Worm (Caenorhabditis elegans) whole organism, young adult: ENCODE measurements around the gene F18E9.1.
A peak's percentile ranks its signal among the peaks of the same experiment; 100 is the strongest.

Experiments used
- B0035.1 ChIP-seq: sonication (generic microtip); optimal IDR thresholded peaks from 2 replicates; lab custom pipeline; 2016; ENCODE audit warnings: missing genetic modification characterization, mild to moderate bottlenecking, missing compliant biosample characterization, missing genotype, missing genetic modification reagents
- B0261.1 ChIP-seq: sonication (generic microtip); optimal IDR thresholded peaks from 2 replicates; lab custom pipeline; 2016; ENCODE audit warnings: mild to moderate bottlenecking, missing genetic modification characterization, moderate library complexity, missing compliant biosample characterization
- F23B12.7 ChIP-seq: sonication (generic microtip); optimal IDR thresholded peaks from 2 replicates; lab custom pipeline; 2017; ENCODE audit warnings: missing genetic modification characterization, mild to moderate bottlenecking, missing compliant biosample characterization, antibody characterized with exemption, moderate library complexity; ENCODE audit not compliant: insufficient read depth
- F39B2.1 ChIP-seq: fragments of 200-800 bp; sonication (Bioruptor generic); IDR thresholded peaks from 2 replicates; pipeline ENCODE4 v1.3.6; 2022; ENCODE audit warnings: missing genetic modification reagents, missing genetic modification characterization, missing compliant biosample characterization
- F57A8.1 ChIP-seq: fragments of 200-800 bp; sonication (Bioruptor generic); optimal IDR thresholded peaks from 2 replicates; lab custom pipeline; 2018; ENCODE audit warnings: mild to moderate bottlenecking, missing genetic modification characterization, moderate library complexity, missing compliant biosample characterization
- K12H6.12 ChIP-seq: fragments of 200-800 bp; sonication (Bioruptor generic); optimal IDR thresholded peaks from 2 replicates; lab custom pipeline; 2018; ENCODE audit warnings: mild to moderate bottlenecking, missing genetic modification characterization, missing compliant biosample characterization
- T26A5.8 ChIP-seq: sonication (generic microtip); optimal IDR thresholded peaks from 2 replicates; lab custom pipeline; 2016; ENCODE audit warnings: missing genetic modification characterization, missing compliant biosample characterization
- Y53F4B.3 ChIP-seq: fragments of 200-800 bp; sonication (Bioruptor generic); IDR thresholded peaks from 2 replicates; pipeline ENCODE4 v1.3.6; 2022; ENCODE audit warnings: missing genetic modification reagents, missing genetic modification characterization, missing compliant biosample characterization
- Y56A3A.18 ChIP-seq: fragments of 200-800 bp; sonication (Bioruptor generic); IDR thresholded peaks from 2 replicates; pipeline ENCODE4 v1.3.6; 2022; ENCODE audit warnings: missing genetic modification reagents, missing genetic modification characterization, missing compliant biosample characterization
- Y79H2A.3 ChIP-seq: fragments of 200-800 bp; sonication (Bioruptor generic); conservative IDR thresholded peaks from 2 replicates; pipeline ENCODE4 v1.3.6; 2022; ENCODE audit warnings: missing genetic modification reagents, missing genetic modification characterization, missing compliant biosample characterization
- ZK185.1 ChIP-seq: sonication (generic microtip); optimal IDR thresholded peaks from 2 replicates; lab custom pipeline; 2016; ENCODE audit warnings: mild to moderate bottlenecking, missing genetic modification characterization, missing compliant biosample characterization; ENCODE audit not compliant: poor library complexity, severe bottlenecking
- akir-1 ChIP-seq: fragments of 200-800 bp; sonication (Bioruptor generic); optimal IDR thresholded peaks from 2 replicates; lab custom pipeline; 2018; ENCODE audit warnings: mild to moderate bottlenecking, missing genetic modification characterization, moderate library complexity, missing compliant biosample characterization
- aptf-3 ChIP-seq: fragments of 200-800 bp; sonication (Bioruptor generic); IDR thresholded peaks from 2 replicates; pipeline ENCODE4 v1.3.6; 2022; ENCODE audit warnings: missing genetic modification characterization, missing compliant biosample characterization
- atf-7 ChIP-seq: sonication (generic microtip); optimal IDR thresholded peaks from 2 replicates; lab custom pipeline; 2017; ENCODE audit warnings: mild to moderate bottlenecking, missing genetic modification characterization, missing compliant biosample characterization
- bed-1 ChIP-seq: fragments of 200-800 bp; sonication (Bioruptor generic); IDR thresholded peaks from 2 replicates; pipeline ENCODE4 v1.3.6; 2022; ENCODE audit warnings: missing genetic modification reagents, missing genetic modification characterization, missing compliant biosample characterization
- bed-2 ChIP-seq: fragments of 200-800 bp; sonication (Bioruptor generic); IDR thresholded peaks from 2 replicates; pipeline ENCODE4 v1.3.6; 2022; ENCODE audit warnings: missing genetic modification reagents, missing genetic modification characterization, missing compliant biosample characterization
- cebp-1 ChIP-seq, 2 experiments: fragments of 200-800 bp in 1 of 2; sonication (Bioruptor generic) in 1 of 2; sonication (generic microtip) in 1 of 2; IDR thresholded peaks in 1 of 2; optimal IDR thresholded peaks in 1 of 2; 2 replicates each; pipeline versions ENCODE4 v1.3.6 to Lab custom; 2017 to 2022; ENCODE audit warnings: missing compliant biosample characterization in 2 of 2, missing genetic modification characterization in 2 of 2, mild to moderate bottlenecking in 1 of 2, missing genetic modification reagents in 1 of 2, moderate library complexity in 1 of 2
- cebp-2 ChIP-seq: fragments of 200-800 bp; sonication (Bioruptor generic); IDR thresholded peaks from 2 replicates; pipeline ENCODE4 v1.3.6; 2022; ENCODE audit warnings: missing genetic modification characterization, missing compliant biosample characterization
- ceh-100 ChIP-seq: fragments of 200-800 bp; sonication (Bioruptor generic); IDR thresholded peaks from 2 replicates; pipeline ENCODE4 v1.3.6; 2022; ENCODE audit warnings: missing genetic modification reagents, missing genetic modification characterization, missing compliant biosample characterization
- ceh-79 ChIP-seq: sonication (generic microtip); optimal IDR thresholded peaks from 2 replicates; lab custom pipeline; 2017; ENCODE audit warnings: mild to moderate bottlenecking, missing genetic modification characterization, missing compliant biosample characterization
- efl-1 ChIP-seq: fragments of 150-350 bp; optimal IDR thresholded peaks from 2 replicates; lab custom pipeline; 2014; ENCODE audit warnings: missing biosample characterization, missing genetic modification reagents, missing genetic modification characterization
- ets-4 ChIP-seq: fragments of 200-800 bp; sonication (Bioruptor generic); optimal IDR thresholded peaks from 2 replicates; lab custom pipeline; 2018; ENCODE audit warnings: mild to moderate bottlenecking, missing genetic modification characterization, missing compliant biosample characterization
- gei-17 ChIP-seq: fragments of 200-800 bp; sonication (Bioruptor generic); optimal IDR thresholded peaks from 2 replicates; lab custom pipeline; 2018; ENCODE audit warnings: mild to moderate bottlenecking, missing genetic modification characterization, missing compliant biosample characterization
- hmg-1.2 ChIP-seq: fragments of 200-800 bp; sonication (Bioruptor generic); IDR thresholded peaks from 2 replicates; pipeline ENCODE4 v1.3.6; 2022; ENCODE audit warnings: missing genetic modification reagents, missing genetic modification characterization, missing compliant biosample characterization
- lsl-1 ChIP-seq: fragments of 200-800 bp; sonication (Bioruptor generic); optimal IDR thresholded peaks from 2 replicates; lab custom pipeline; 2018; ENCODE audit warnings: mild to moderate bottlenecking, missing genetic modification characterization, moderate library complexity, missing compliant biosample characterization
- lsy-27 ChIP-seq: sonication (generic microtip); optimal IDR thresholded peaks from 2 replicates; lab custom pipeline; 2017; ENCODE audit warnings: missing genetic modification characterization, mild to moderate bottlenecking, missing compliant biosample characterization, antibody characterized with exemption, missing genotype, borderline replicate concordance; ENCODE audit not compliant: insufficient read depth
- mel-28 ChIP-seq: sonication (generic microtip); optimal IDR thresholded peaks from 2 replicates; lab custom pipeline; 2016; ENCODE audit warnings: borderline replicate concordance, mild to moderate bottlenecking, missing genetic modification characterization, missing compliant biosample characterization
- mes-4 ChIP-seq: sonication (generic microtip); optimal IDR thresholded peaks from 2 replicates; lab custom pipeline; 2016; ENCODE audit warnings: missing genotype, missing genetic modification characterization, missing compliant biosample characterization
- nfya-2 ChIP-seq: fragments of 200-800 bp; sonication (Bioruptor generic); IDR thresholded peaks from 2 replicates; pipeline ENCODE4 v1.3.6; 2022; ENCODE audit warnings: missing genetic modification reagents, missing genetic modification characterization, missing compliant biosample characterization
- nhr-120 ChIP-seq: fragments of 200-800 bp; sonication (Bioruptor generic); IDR thresholded peaks from 2 replicates; pipeline ENCODE4 v1.3.6; 2022; ENCODE audit warnings: missing genetic modification characterization, missing compliant biosample characterization
- pha-4 ChIP-seq: fragments of 150-350 bp; sonication (generic microtip); optimal IDR thresholded peaks from 2 replicates; lab custom pipeline; 2014; ENCODE audit warnings: missing biosample characterization, missing genetic modification reagents, missing genetic modification characterization
- rec-8 ChIP-seq, 2 experiments: sonication (generic microtip); optimal IDR thresholded peaks; 2 replicates each; lab custom pipeline; 2016; ENCODE audit warnings: mild to moderate bottlenecking in 2 of 2, missing genetic modification characterization in 2 of 2, missing genetic modification reagents in 2 of 2, missing genotype in 2 of 2, missing biosample characterization in 1 of 2, missing compliant biosample characterization in 1 of 2, moderate library complexity in 1 of 2
- somi-1 ChIP-seq: fragments of 200-800 bp; sonication (Bioruptor generic); optimal IDR thresholded peaks from 2 replicates; lab custom pipeline; 2018; ENCODE audit warnings: mild to moderate bottlenecking, missing genetic modification characterization, missing compliant biosample characterization
- sptf-2 ChIP-seq: fragments of 200-800 bp; sonication (Bioruptor generic); optimal IDR thresholded peaks from 2 replicates; lab custom pipeline; 2018; ENCODE audit warnings: mild to moderate bottlenecking, missing genetic modification characterization, missing compliant biosample characterization
- unc-62 ChIP-seq: fragments of 150-350 bp; optimal IDR thresholded peaks from 2 replicates; lab custom pipeline; 2014; ENCODE audit warnings: missing biosample characterization, missing genetic modification reagents, missing genetic modification characterization
- ztf-28 ChIP-seq: fragments of 200-800 bp; sonication (Bioruptor generic); IDR thresholded peaks from 2 replicates; pipeline ENCODE4 v1.3.6; 2022; ENCODE audit warnings: missing genetic modification reagents, missing genetic modification characterization, missing compliant biosample characterization
- ztf-3 ChIP-seq: fragments of 200-800 bp; sonication (Bioruptor generic); optimal IDR thresholded peaks from 2 replicates; lab custom pipeline; 2018; ENCODE audit warnings: mild to moderate bottlenecking, missing genetic modification characterization, missing compliant biosample characterization
- ztf-6 ChIP-seq: fragments of 200-800 bp; sonication (Bioruptor generic); IDR thresholded peaks from 2 replicates; pipeline ENCODE4 v1.3.6; 2022; ENCODE audit warnings: missing genetic modification reagents, missing genetic modification characterization, missing compliant biosample characterization

Gene F18E9.1

DNA sequence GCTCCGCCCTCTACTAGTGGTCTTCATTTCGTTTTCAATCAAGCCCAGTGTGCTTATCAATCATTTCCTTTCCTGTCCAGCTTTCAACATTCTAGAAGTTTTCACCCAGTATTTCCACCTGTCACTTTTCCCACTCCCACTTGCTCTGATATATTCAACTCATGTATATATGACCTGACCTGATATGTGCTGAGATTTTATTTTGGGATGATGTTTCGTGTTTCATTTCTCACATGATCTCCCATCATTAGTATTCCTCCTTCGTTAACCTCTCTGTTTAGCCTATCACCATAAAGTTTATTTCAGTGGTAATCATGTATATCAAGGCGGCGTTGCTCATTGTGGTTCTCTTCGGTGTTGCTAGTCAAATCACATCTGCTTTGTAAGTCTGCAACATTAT, 8.5 kb upstream of the F18E9.1 start, which contains the start of gene nlp-7:
TSS of gene nlp-7 (plus strand) at position 301 of the 400 bp plus-strand sequence.
- TF ChIP-seq ceh-100 (GFP tag; lab: Robert Waterston, UW) (no peak), sptf-2 (GFP tag; lab: Kevin White, UChicago) (no peak), ztf-3 (GFP tag; lab: Kevin White, UChicago) (no peak), cebp-1 (GFP tag; IDR thresholded peaks at IDR 0.05; lab: Robert Waterston, UW) (no peak), cebp-1 (tag; optimal IDR thresholded peaks at IDR 0.05; lab: Kevin White, UChicago) (no peak), lsl-1 (GFP tag; lab: Kevin White, UChicago) (no peak), nfya-2 (GFP tag; lab: Robert Waterston, UW) (no peak), cebp-2 (GFP tag; lab: Robert Waterston, UW) (no peak), gei-17 (GFP tag; lab: Kevin White, UChicago) (no peak), F39B2.1 (GFP tag; lab: Robert Waterston, UW) (no peak)

DNA sequence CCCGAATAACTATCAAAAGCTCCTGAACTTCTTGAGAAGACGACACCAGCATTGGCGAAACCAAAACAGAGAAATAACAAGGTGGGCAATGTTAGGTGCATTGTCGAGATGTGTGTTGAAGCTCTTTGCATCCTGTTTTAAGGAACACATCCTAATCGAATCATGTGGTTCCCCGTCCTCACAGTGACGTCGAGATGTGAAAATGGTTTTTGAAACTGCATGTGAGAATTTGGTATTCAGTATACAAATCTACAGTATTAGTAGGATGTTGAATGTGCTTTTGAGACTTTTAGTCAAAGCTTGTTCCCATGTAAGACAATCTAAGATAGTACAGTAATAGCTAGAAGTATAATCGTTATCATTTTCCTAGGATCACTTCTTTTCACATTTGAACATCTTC, 3.7 kb upstream of the F18E9.1 start, which contains the start of gene F18E9.7:
TSS of gene F18E9.7 (minus strand) at position 101 of the 400 bp plus-strand sequence.
- TF ChIP-seq pha-4 (no peak), cebp-1 (GFP tag; IDR thresholded peaks at IDR 0.05; lab: Robert Waterston, UW) (no peak), cebp-1 (tag; optimal IDR thresholded peaks at IDR 0.05; lab: Kevin White, UChicago) (no peak), Y53F4B.3 (GFP tag; lab: Robert Waterston, UW) (no peak), rec-8 (tag; optimal IDR thresholded peaks at IDR 0.05; lab: Kevin White, UChicago) (no peak), K12H6.12 (no peak), somi-1 (GFP tag; lab: Kevin White, UChicago) (no peak), ZK185.1 (no peak), mel-28 (tag; lab: Kevin White, UChicago) (no peak)

DNA sequence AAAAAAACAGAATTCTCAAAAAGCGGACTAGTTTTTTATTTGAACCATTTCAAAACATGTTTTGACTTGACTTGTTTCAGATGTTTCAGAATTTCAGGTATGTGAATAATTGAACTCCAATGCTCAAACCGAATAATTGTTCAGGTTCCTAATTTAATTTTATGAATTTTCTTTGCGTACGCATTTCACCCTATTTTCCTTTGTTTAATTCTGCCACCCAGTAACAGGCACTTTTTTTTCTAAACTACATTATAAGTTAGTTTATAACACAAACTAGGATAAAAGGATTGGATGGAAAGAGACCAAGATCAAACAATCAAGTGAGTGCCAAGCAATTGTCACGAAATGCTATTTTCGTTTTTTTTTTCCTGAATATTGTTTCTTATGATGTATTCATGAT, 2.8 kb upstream of the F18E9.1 start:
- TF ChIP-seq F57A8.1 (GFP tag; lab: Kevin White, UChicago) (no peak), hmg-1.2 (GFP tag; lab: Robert Waterston, UW) (no peak), nfya-2 (GFP tag; lab: Robert Waterston, UW) (no peak), nhr-120 (GFP tag; lab: Robert Waterston, UW) (no peak)

DNA sequence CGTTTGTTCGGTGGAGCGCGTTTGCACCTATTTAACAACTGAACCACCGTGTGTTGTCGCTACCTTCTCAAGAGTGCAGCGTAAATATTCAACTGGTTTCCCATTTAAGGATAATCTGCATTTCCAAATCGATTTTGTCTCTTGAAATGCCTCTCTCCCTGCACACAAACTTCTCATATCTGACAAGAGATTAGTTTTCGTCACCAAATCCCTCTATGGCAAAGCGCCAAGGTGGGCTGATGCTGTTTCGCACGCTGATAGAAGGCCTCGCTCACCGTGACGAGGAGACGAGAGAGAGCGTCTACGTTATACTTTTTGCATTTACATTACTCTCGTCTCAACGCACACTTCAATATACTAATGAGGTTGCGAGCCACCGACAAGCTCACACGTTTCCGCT, 1.6 kb upstream of the F18E9.1 start:
- TF ChIP-seq nhr-120 (GFP tag; lab: Robert Waterston, UW) (no peak), bed-1 (GFP tag; lab: Robert Waterston, UW) (no peak), B0261.1 (tag; lab: Kevin White, UChicago) (no peak), unc-62 (GFP tag; lab: Kevin White, UChicago) (no peak)

DNA sequence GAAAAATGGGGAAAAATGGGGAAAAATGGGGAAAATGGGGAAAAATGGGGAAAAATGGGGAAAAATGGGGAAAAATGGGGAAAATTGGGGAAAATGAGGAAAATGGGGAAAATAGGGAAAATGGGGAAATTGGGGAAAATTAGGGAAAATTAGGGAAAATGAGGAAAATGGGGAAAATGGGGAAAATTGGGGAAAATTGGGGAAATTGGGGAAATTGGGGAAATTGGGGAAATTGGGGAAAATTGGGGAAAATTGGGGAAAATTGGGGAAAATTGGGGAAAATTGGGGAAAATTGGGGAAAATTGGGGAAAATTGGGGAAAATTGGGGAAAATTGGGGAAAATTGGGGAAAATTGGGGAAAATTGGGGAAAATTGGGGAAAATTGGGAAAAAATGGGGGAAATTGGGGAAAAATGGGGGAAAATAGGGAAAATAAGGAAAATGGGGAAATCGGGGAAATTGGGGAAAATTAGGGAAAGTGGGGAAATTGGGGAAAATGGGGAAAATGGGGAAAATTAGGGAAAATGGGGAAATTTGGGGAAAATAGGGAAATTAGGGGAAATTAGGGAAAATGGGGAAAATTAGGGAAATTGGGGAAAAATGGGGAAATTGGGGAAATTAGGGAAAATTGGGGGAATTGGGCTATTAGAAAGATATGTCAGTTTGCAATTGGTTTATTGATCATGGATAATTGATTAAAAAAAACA, 1.5 kb downstream of the F18E9.1 start:
- TF ChIP-seq ets-4 (no peak), cebp-2 (GFP tag; lab: Robert Waterston, UW) (0 out of 2 replicates have a peak, but pooled peaks have one; percentile 26)
- TF ChIP-seq, all 124 proteins: peak for 1

DNA sequence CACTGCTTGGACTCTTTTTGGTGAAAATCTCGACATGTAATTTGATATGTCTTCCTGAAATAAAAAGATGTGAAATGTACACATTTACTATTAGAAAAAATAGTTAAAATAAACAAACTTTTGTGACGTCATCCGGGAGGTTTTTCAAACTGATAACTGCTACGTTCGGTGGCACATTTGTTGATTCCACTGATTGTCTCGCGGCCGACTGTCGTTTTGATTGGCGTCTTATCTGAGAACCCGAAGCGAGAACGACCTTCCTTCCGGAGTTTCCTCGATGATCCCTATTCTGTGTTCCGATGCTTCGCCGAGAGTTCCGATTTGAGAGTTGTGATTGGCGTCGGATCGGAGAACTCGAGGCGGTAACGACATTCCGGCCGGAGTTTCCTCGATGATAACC, 2.8 kb downstream of the F18E9.1 start:
- TF ChIP-seq F23B12.7, result no peak
- no peak for TF ChIP-seq T26A5.8 (tag; lab: Kevin White, UChicago)
- no peak for TF ChIP-seq efl-1 (GFP tag; lab: Kevin White, UChicago)
- no peak for TF ChIP-seq akir-1 (GFP tag; lab: Kevin White, UChicago)
- TF ChIP-seq aptf-3 (GFP tag; lab: Robert Waterston, UW), result no peak
- no peak for TF ChIP-seq lsy-27 (tag; lab: Kevin White, UChicago)
- no peak for TF ChIP-seq ceh-79 (tag; lab: Kevin White, UChicago)
- TF ChIP-seq Y53F4B.3 (GFP tag; lab: Robert Waterston, UW), result no peak
- no peak for TF ChIP-seq mes-4 (tag; lab: Kevin White, UChicago)
- no peak for TF ChIP-seq B0035.1 (tag; lab: Kevin White, UChicago)
- TF ChIP-seq Y56A3A.18 (GFP tag; lab: Robert Waterston, UW), result no peak
- TF ChIP-seq atf-7 (tag; lab: Kevin White, UChicago), result peak; percentile 88
- TF ChIP-seq Y79H2A.3, result no peak
- no peak for TF ChIP-seq ztf-6 (GFP tag; lab: Robert Waterston, UW)
- TF ChIP-seq bed-2 (GFP tag; lab: Robert Waterston, UW), result no peak
- no peak for TF ChIP-seq ztf-28 (GFP tag; lab: Robert Waterston, UW)
